Worm (Caenorhabditis elegans) whole organism, L1 larva: Measurements from ENCODE around the gene ZK228.1.

Experiments used
- F16B12.6 ChIP-seq: fragments of 150-350 bp; optimal IDR thresholded peaks from 2 replicates; lab custom pipeline; 2014; ENCODE audit warnings: missing biosample characterization, missing genetic modification characterization
- aha-1 ChIP-seq: fragments of 150-350 bp; optimal IDR thresholded peaks from 2 replicates; lab custom pipeline; 2014; ENCODE audit warnings: missing biosample characterization, missing genetic modification characterization
- alr-1 ChIP-seq: fragments of 200-800 bp; sonication (Bioruptor generic); optimal IDR thresholded peaks from 2 replicates; lab custom pipeline; 2018; ENCODE audit warnings: borderline replicate concordance, mild to moderate bottlenecking, missing genetic modification characterization, missing compliant biosample characterization
- ama-1 ChIP-seq: fragments of 150-350 bp; optimal IDR thresholded peaks from 2 replicates; lab custom pipeline; 2014
- ceh-82 ChIP-seq, 3 experiments: fragments of 150-350 bp in 1 of 3; sonication (generic microtip) in 2 of 3; optimal IDR thresholded peaks; 2 replicates each; lab custom pipeline; 2014 to 2017; ENCODE audit warnings: missing biosample characterization in 3 of 3, missing genetic modification characterization in 3 of 3
- efl-1 ChIP-seq, 4 experiments: fragments of 150-350 bp; optimal IDR thresholded peaks in 3 of 4; peaks in 1 of 4; 1 replicate in 1 of 4; 2 replicates in 3 of 4; lab custom pipeline; 2014; ENCODE audit warnings: missing biosample characterization in 2 of 4, missing genetic modification characterization in 2 of 4, missing genetic modification reagents in 2 of 4
- efl-3 ChIP-seq: fragments of 200-800 bp; sonication (Bioruptor generic); optimal IDR thresholded peaks from 2 replicates; lab custom pipeline; 2018; ENCODE audit warnings: mild to moderate bottlenecking, missing genetic modification characterization, missing compliant biosample characterization
- egl-27 ChIP-seq, 2 experiments: fragments of 150-350 bp in 1 of 2; sonication (generic microtip); optimal IDR thresholded peaks; 3 replicates each; lab custom pipeline; 2017 to 2018; ENCODE audit warnings: missing biosample characterization in 2 of 2, missing genetic modification characterization in 2 of 2, missing genetic modification reagents in 2 of 2
- elt-2 ChIP-seq: sonication (generic microtip); optimal IDR thresholded peaks from 2 replicates; lab custom pipeline; 2016; ENCODE audit warnings: missing genetic modification characterization, mild to moderate bottlenecking, inconsistent platforms, missing compliant biosample characterization, missing genetic modification reagents
- ets-5 ChIP-seq: fragments of 200-800 bp; sonication (Bioruptor generic); IDR thresholded peaks from 2 replicates; pipeline ENCODE4 v1.3.6; 2022; ENCODE audit warnings: missing genetic modification characterization, missing compliant biosample characterization
- fkh-10 ChIP-seq: sonication (generic microtip); optimal IDR thresholded peaks from 2 replicates; lab custom pipeline; 2017; ENCODE audit warnings: missing biosample characterization, missing genetic modification reagents, missing genetic modification characterization
- fkh-4 ChIP-seq: sonication (generic microtip); optimal IDR thresholded peaks from 2 replicates; lab custom pipeline; 2016; ENCODE audit warnings: missing compliant biosample characterization, missing genetic modification characterization, borderline replicate concordance
- fkh-8 ChIP-seq: sonication (generic microtip); optimal IDR thresholded peaks from 2 replicates; lab custom pipeline; 2016; ENCODE audit warnings: mild to moderate bottlenecking, missing genetic modification characterization, missing compliant biosample characterization
- fos-1 ChIP-seq: fragments of 150-350 bp; optimal IDR thresholded peaks from 2 replicates; lab custom pipeline; 2014; ENCODE audit warnings: missing biosample characterization, missing genetic modification characterization
- hlh-17 ChIP-seq: fragments of 200-800 bp; sonication (Bioruptor generic); optimal IDR thresholded peaks from 2 replicates; lab custom pipeline; 2018; ENCODE audit warnings: missing genetic modification characterization, mild to moderate bottlenecking, missing compliant biosample characterization, moderate library complexity, borderline replicate concordance
- hlh-4 ChIP-seq: sonication (generic microtip); optimal IDR thresholded peaks from 2 replicates; lab custom pipeline; 2016; ENCODE audit warnings: mild to moderate bottlenecking, missing genetic modification characterization, missing compliant biosample characterization
- irx-1 ChIP-seq: sonication (generic microtip); optimal IDR thresholded peaks from 2 replicates; lab custom pipeline; 2016; ENCODE audit warnings: missing genetic modification characterization, missing compliant biosample characterization
- isw-1 ChIP-seq: fragments of 200-800 bp; sonication (Bioruptor generic); IDR thresholded peaks from 2 replicates; pipeline ENCODE4 v1.3.6; 2022; ENCODE audit warnings: missing genetic modification characterization, missing compliant biosample characterization
- lin-14 ChIP-seq: fragments of 200-800 bp; sonication (Bioruptor generic); optimal IDR thresholded peaks from 2 replicates; lab custom pipeline; 2018; ENCODE audit warnings: mild to moderate bottlenecking, missing genetic modification characterization, moderate library complexity, missing compliant biosample characterization
- lin-35 ChIP-seq, 2 experiments: fragments of 150-350 bp; optimal IDR thresholded peaks; 2 replicates each; lab custom pipeline; 2014; ENCODE audit warnings: missing biosample characterization in 2 of 2, missing genetic modification characterization in 2 of 2, missing genetic modification reagents in 2 of 2
- lin-39 ChIP-seq: fragments of 150-350 bp; optimal IDR thresholded peaks from 2 replicates; lab custom pipeline; 2014; ENCODE audit warnings: missing biosample characterization, missing genetic modification reagents, missing genetic modification characterization
- lir-3 ChIP-seq: sonication (generic microtip); optimal IDR thresholded peaks from 2 replicates; lab custom pipeline; 2016; ENCODE audit warnings: mild to moderate bottlenecking, missing genetic modification characterization, moderate library complexity, missing compliant biosample characterization; ENCODE audit not compliant: poor library complexity
- mab-9 ChIP-seq: fragments of 200-800 bp; sonication (Bioruptor generic); IDR thresholded peaks from 2 replicates; pipeline ENCODE4 v1.3.6; 2022; ENCODE audit warnings: missing genetic modification reagents, missing genetic modification characterization, missing compliant biosample characterization
- mdl-1 ChIP-seq, 2 experiments: fragments of 150-350 bp; optimal IDR thresholded peaks; 2 replicates each; lab custom pipeline; 2014 to 2017; ENCODE audit warnings: missing biosample characterization in 2 of 2, missing genetic modification characterization in 2 of 2, inconsistent platforms in 1 of 2
- mep-1 ChIP-seq: fragments of 150-350 bp; optimal IDR thresholded peaks from 2 replicates; lab custom pipeline; 2014; ENCODE audit warnings: missing biosample characterization, missing genetic modification characterization
- nhr-12 ChIP-seq: sonication (generic microtip); optimal IDR thresholded peaks from 2 replicates; lab custom pipeline; 2017; ENCODE audit warnings: missing biosample characterization, missing genetic modification characterization
- nhr-20 ChIP-seq: sonication (generic microtip); optimal IDR thresholded peaks from 2 replicates; lab custom pipeline; 2016; ENCODE audit warnings: mild to moderate bottlenecking, missing genetic modification characterization, missing compliant biosample characterization
- nhr-237 ChIP-seq: fragments of 150-350 bp; optimal IDR thresholded peaks from 2 replicates; lab custom pipeline; 2014; ENCODE audit warnings: missing biosample characterization, missing genetic modification characterization
- nhr-76 ChIP-seq: sonication (generic microtip); optimal IDR thresholded peaks from 2 replicates; lab custom pipeline; 2017; ENCODE audit warnings: missing biosample characterization, missing genetic modification characterization
- nhr-84 ChIP-seq: sonication (generic microtip); optimal IDR thresholded peaks from 2 replicates; lab custom pipeline; 2017; ENCODE audit warnings: missing biosample characterization, missing genetic modification characterization
- nhr-85 ChIP-seq: sonication (generic microtip); peaks from one replicate; lab custom pipeline; 2016; ENCODE audit warnings: missing genetic modification characterization, inconsistent platforms, missing compliant biosample characterization
- skn-1 ChIP-seq: fragments of 150-350 bp; optimal IDR thresholded peaks from 2 replicates; lab custom pipeline; 2014; ENCODE audit warnings: missing biosample characterization, missing genetic modification characterization
- snu-23 ChIP-seq: sonication (generic microtip); optimal IDR thresholded peaks from 2 replicates; lab custom pipeline; 2016; ENCODE audit warnings: missing genetic modification characterization, missing compliant biosample characterization
- sox-4 ChIP-seq: sonication (generic microtip); optimal IDR thresholded peaks from 2 replicates; lab custom pipeline; 2016; ENCODE audit warnings: missing genetic modification characterization, missing compliant biosample characterization
- sup-37 ChIP-seq: fragments of 200-800 bp; sonication (Bioruptor generic); optimal IDR thresholded peaks from 2 replicates; lab custom pipeline; 2018; ENCODE audit warnings: mild to moderate bottlenecking, missing genetic modification characterization, missing compliant biosample characterization
- tbx-2 ChIP-seq: sonication (generic microtip); optimal IDR thresholded peaks from 2 replicates; lab custom pipeline; 2016; ENCODE audit warnings: missing genetic modification characterization, missing compliant biosample characterization
- unc-130 ChIP-seq: fragments of 150-350 bp; optimal IDR thresholded peaks from 2 replicates; lab custom pipeline; 2017; ENCODE audit warnings: missing biosample characterization, missing genetic modification characterization, inconsistent platforms
- unc-30 ChIP-seq: sonication (generic microtip); optimal IDR thresholded peaks from 2 replicates; lab custom pipeline; 2017; ENCODE audit warnings: missing biosample characterization, missing genetic modification characterization
- unc-86 ChIP-seq: sonication (generic microtip); optimal IDR thresholded peaks from 2 replicates; lab custom pipeline; 2016; ENCODE audit warnings: missing genetic modification characterization, missing compliant biosample characterization
- vab-15 ChIP-seq: sonication (generic microtip); optimal IDR thresholded peaks from 2 replicates; lab custom pipeline; 2017; ENCODE audit warnings: missing genotype, mild to moderate bottlenecking, missing genetic modification characterization, missing compliant biosample characterization
- xbp-1 ChIP-seq: sonication (generic microtip); optimal IDR thresholded peaks from 2 replicates; lab custom pipeline; 2016; ENCODE audit warnings: missing genetic modification characterization, missing compliant biosample characterization
- zag-1 ChIP-seq: fragments of 150-350 bp; optimal IDR thresholded peaks from 2 replicates; lab custom pipeline; 2014; ENCODE audit warnings: missing biosample characterization, missing genetic modification characterization
- zip-4 ChIP-seq: fragments of 200-800 bp; sonication (Bioruptor generic); optimal IDR thresholded peaks from 2 replicates; lab custom pipeline; 2018; ENCODE audit warnings: mild to moderate bottlenecking, missing genetic modification characterization, moderate library complexity, missing compliant biosample characterization
- ztf-11 ChIP-seq, 2 experiments: sonication (generic microtip); optimal IDR thresholded peaks; 2 replicates each; lab custom pipeline; 2016 to 2017; ENCODE audit warnings: missing genetic modification characterization in 2 of 2, missing biosample characterization in 1 of 2, missing compliant biosample characterization in 1 of 2

Gene ZK228.1

DNA sequence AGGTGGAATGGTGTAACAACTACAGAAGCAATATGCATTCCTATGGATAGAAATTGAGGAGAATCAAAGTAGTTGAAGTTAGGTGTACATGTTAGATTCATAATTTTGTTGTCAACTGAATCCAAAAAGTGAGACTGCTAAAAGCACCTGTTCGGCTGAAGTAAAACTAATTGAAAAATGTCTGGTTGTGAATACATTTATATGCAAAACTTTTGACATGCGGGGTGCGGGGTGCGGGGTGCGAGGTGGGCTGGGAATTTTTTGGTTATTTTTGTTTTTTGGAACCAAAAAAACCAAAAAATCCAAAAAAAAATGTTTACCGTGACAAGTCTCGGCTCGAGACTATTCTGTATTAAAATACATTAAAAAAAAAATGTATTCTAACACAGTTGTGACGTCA is 34.1 kb upstream of the ZK228.1 start, which contains the start of gene srh-207:
srh-207 (minus strand) TSS at position 101 of the 400 bp plus-strand sequence.
- TF ChIP-seq sup-37 (GFP tag; lab: Kevin White, UChicago) (no peak), fos-1 (no peak), isw-1 (no peak), mab-9 (GFP tag; lab: Robert Waterston, UW) (no peak), unc-30 (tag; lab: Kevin White, UChicago) (no peak), zip-4 (no peak), nhr-20 (no peak), snu-23 (GFP tag; lab: Kevin White, UChicago) (no peak), ets-5 (GFP tag; lab: Robert Waterston, UW) (no peak), efl-1 (optimal IDR thresholded peaks at IDR 0.05; lab: Kevin White, UChicago) (no peak), efl-1 (GFP tag; optimal IDR thresholded peaks at IDR 0.05 in 1 of 2; lab: Kevin White, UChicago) (no peak), aha-1 (tag; lab: Kevin White, UChicago) (no peak), unc-86 (tag; lab: Kevin White, UChicago) (no peak), mdl-1 (tag; optimal IDR thresholded peaks at IDR 0.05; lab: Kevin White, UChicago) (no peak), nhr-84 (tag; lab: Kevin White, UChicago) (no peak)

DNA sequence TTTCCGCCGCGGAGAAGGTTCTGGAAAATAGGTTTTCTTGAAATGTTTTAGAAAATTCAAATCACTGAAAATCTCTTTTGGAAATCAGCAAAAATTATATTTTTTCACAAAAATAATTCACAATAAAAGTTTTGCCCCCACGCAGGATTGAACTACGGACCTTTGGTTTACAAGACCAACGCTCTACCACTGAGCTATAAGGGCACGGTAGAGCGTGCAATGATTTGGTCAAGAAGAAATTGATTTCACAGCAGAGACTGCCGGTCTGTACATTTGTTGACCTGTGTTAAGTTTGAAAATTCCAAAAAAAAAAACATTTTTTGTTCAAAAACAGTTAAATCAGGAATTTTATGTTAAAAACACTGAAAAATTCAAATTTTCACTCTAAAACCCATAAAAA is 31.9 kb upstream of the ZK228.1 start:
- TF ChIP-seq lir-3 (no peak), lin-35 (GFP tag; optimal IDR thresholded peaks at IDR 0.05; lab: Kevin White, UChicago) (peak in 1 of 2 experiments; percentile 2), efl-1 (optimal IDR thresholded peaks at IDR 0.05; lab: Kevin White, UChicago) (no peak), efl-1 (GFP tag; optimal IDR thresholded peaks at IDR 0.05 in 1 of 2; lab: Kevin White, UChicago) (peak in 1 of 2 experiments; percentile 23)

DNA sequence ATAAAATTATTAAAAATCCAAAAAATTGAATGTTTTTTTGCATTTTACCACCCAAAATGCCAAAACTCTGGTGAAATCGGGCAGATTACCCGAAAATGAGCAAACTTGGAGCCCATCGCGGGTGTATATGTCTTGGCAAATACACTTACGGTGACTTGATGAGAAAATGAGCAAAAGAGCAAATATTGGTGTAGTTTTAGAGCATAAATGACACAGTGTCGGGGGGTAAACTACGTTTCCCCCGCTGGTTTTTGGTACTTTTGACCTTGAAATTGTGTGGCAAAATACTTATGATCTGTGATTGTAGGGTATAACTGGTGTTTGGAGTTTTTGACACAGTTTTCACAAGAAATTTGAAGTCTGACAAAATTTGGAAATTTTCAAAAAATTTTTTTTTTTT is 31.3 kb upstream of the ZK228.1 start, which contains the start of gene ZK262.2:
ZK262.2 (minus strand) TSS at position 101 of the 400 bp plus-strand sequence.
- no peak for TF ChIP-seq lin-14
- no peak for TF ChIP-seq snu-23 (GFP tag; lab: Kevin White, UChicago)
- TF ChIP-seq fkh-10 (GFP tag; lab: Kevin White, UChicago), result no peak
- TF ChIP-seq hlh-4 (tag; lab: Kevin White, UChicago), result no peak
- no peak for TF ChIP-seq nhr-76 (tag; lab: Kevin White, UChicago)
- no peak for TF ChIP-seq unc-130
- TF ChIP-seq fkh-4, result no peak
- no peak for TF ChIP-seq skn-1
- no peak for TF ChIP-seq sox-4 (tag; lab: Kevin White, UChicago)
- no peak for TF ChIP-seq ceh-82 (tag; optimal IDR thresholded peaks at IDR 0.05; lab: Kevin White, UChicago)
- TF ChIP-seq hlh-17, result no peak
- no peak for TF ChIP-seq irx-1 (tag; lab: Kevin White, UChicago)

DNA sequence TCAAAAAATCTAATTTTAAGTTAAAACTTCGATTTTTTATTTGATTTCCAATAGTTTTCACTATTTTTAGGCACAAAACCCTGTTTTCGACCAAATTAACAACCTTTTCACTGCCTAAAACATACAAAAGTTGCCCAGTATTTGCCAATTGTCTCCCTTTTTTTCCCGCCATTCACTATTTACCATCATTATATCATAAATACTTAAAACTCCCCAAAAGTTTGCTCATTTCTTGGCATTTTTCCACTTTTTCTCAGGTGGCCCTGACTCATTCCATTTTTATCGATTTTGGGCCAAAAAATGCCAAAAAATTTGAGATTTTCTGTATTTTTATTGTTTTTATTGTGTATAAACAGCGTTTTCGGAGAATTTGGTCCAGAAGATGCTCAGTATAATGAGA is 30.2 kb upstream of the ZK228.1 start, which contains the start of gene txt-8:
txt-8 (plus strand) TSS at position 301 of the 400 bp plus-strand sequence.
- no peak for TF ChIP-seq ama-1 (lab: Kevin White, UChicago)
- no peak for TF ChIP-seq fkh-8 (tag; lab: Kevin White, UChicago)
- no peak for TF ChIP-seq hlh-17

DNA sequence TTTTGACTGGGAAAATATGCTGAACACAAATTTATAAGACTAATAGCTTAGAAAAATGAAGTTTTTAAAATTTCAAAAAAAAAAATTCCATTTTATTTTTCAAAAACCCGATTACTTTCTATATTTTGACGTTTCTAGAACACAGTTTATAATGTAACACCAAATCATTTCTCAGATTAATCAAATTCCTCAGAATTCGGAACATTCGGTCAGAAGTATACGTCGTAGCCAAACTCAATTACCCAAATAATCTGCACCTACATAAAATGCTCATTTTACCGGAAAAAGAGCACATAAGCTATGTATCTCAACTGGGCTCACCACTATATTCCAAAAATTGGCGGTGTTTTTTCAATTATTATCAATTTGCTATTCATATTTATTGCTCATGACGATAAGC is 23.4 kb upstream of the ZK228.1 start, which contains the start of gene srj-26:
srj-26 (plus strand) TSS at position 301 of the 400 bp plus-strand sequence.
- TF ChIP-seq skn-1 (no peak), mep-1 (tag; lab: Kevin White, UChicago) (no peak)

DNA sequence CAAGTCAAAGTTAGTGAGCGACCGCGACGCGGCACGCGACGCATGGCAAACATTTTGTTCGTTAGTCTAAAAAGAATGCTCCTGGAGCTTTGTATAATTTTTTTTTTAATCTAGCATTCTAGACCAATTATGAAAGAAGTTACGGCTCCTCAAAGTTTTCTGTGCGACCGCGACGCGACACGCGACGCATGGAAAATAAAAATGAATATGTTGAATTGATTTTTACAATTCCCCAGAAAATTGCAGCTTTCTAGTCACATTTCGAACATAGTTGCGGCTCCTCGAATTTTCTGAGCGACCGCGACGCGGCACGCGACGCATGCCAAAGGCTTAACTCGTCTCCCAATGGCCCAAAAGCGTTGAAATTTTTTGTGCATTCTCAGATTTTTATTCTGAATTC is 19.7 kb upstream of the ZK228.1 start, which contains the start of gene ZK262.4:
ZK262.4 (minus strand) TSS at position 101 of the 400 bp plus-strand sequence.
- TF ChIP-seq tbx-2 (tag; lab: Kevin White, UChicago) (no peak), F16B12.6 (tag; lab: Kevin White, UChicago) (no peak), unc-30 (tag; lab: Kevin White, UChicago) (no peak), vab-15 (tag; lab: Kevin White, UChicago) (no peak), fkh-10 (GFP tag; lab: Kevin White, UChicago) (no peak), nhr-237 (tag; lab: Kevin White, UChicago) (no peak), xbp-1 (no peak), nhr-12 (tag; lab: Kevin White, UChicago) (no peak), lin-39 (tag; lab: Kevin White, UChicago) (no peak), ets-5 (GFP tag; lab: Robert Waterston, UW) (no peak), egl-27 (tag; optimal IDR thresholded peaks at IDR 0.05; lab: Kevin White, UChicago) (no peak), elt-2 (tag; lab: Kevin White, UChicago) (no peak), zag-1 (tag; lab: Kevin White, UChicago) (no peak), efl-3 (GFP tag; lab: Kevin White, UChicago) (no peak), unc-86 (tag; lab: Kevin White, UChicago) (no peak), nhr-85 (tag; lab: Kevin White, UChicago) (no peak), alr-1 (tag; lab: Kevin White, UChicago) (no peak), ztf-11 (tag; optimal IDR thresholded peaks at IDR 0.05; lab: Kevin White, UChicago) (no peak), mab-9 (GFP tag; lab: Robert Waterston, UW) (no peak)
